Worm (Caenorhabditis elegans): ENCODE measurements around the gene K10F12.7.

Gene K10F12.7

DNA sequence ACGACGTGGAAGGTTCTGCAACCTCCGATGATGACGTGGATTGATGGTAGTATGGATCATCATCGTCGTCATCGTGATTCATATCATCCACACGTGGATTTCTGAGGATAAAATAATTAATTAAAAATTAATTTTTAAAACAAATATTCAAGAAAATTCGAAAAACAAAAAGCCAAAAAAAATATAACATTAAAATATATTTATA is 39.3 kb downstream of the K10F12.7 start, which contains the start of gene Y50D7A.8:
TSS of gene Y50D7A.8 (minus strand) at position 101 of the 205 bp plus-strand sequence.
- TF ChIP-seq sup-37 (GFP tag; optimal IDR thresholded peaks at IDR 0.05) (no peak), Y116A8C.19 (tag; optimal IDR thresholded peaks at IDR 0.05; ENCODE audit: borderline replicate concordance) (no peak)

All from whole organism, L1 larva.